Worm (Caenorhabditis elegans): Measurements from ENCODE around the gene F47E1.4.

F47E1.4 gene

ce11 chrX:9048657-9049056 is 14.0 kb upstream of the F47E1.4 start, which contains the start of gene F47E1.20:
F47E1.20 (plus strand) TSS chrX:9048957.
- no peak for TF ChIP-seq unc-55 (GFP tag; optimal IDR thresholded peaks at IDR 0.05)
- no peak for TF ChIP-seq lin-11 (tag; optimal IDR thresholded peaks at IDR 0.05)
- no peak for TF ChIP-seq lim-6 (tag; optimal IDR thresholded peaks at IDR 0.05)
- no peak for TF ChIP-seq ceh-30 (tag; optimal IDR thresholded peaks at IDR 0.05)
- TF ChIP-seq npax-4 (tag; optimal IDR thresholded peaks at IDR 0.05) = no peak
- no peak for TF ChIP-seq sdc-2 (tag; optimal IDR thresholded peaks at IDR 0.05)
- TF ChIP-seq nhr-11 (tag; optimal IDR thresholded peaks at IDR 0.05) = no peak
- TF ChIP-seq hlh-15 (tag; optimal IDR thresholded peaks at IDR 0.05) = no peak
- no peak for TF ChIP-seq ref-2 (tag; optimal IDR thresholded peaks at IDR 0.05)
- no peak for TF ChIP-seq ztf-16 (tag; optimal IDR thresholded peaks at IDR 0.05)
- TF ChIP-seq rnt-1 (tag; optimal IDR thresholded peaks at IDR 0.05) = no peak
- TF ChIP-seq pros-1 (tag; optimal IDR thresholded peaks at IDR 0.05) = no peak
- TF ChIP-seq hlh-30 (tag; optimal IDR thresholded peaks at IDR 0.05; ENCODE audit: insufficient read depth) = no peak
- TF ChIP-seq tbx-2 (tag; optimal IDR thresholded peaks at IDR 0.05) = no peak
- no peak for TF ChIP-seq ahr-1 (tag; optimal IDR thresholded peaks at IDR 0.05)
- TF ChIP-seq ets-4 (tag; optimal IDR thresholded peaks at IDR 0.05) = no peak

- no peak for TF ChIP-seq pqm-1 (tag; optimal IDR thresholded peaks at IDR 0.05)
- no peak for TF ChIP-seq syd-9 (tag; optimal IDR thresholded peaks at IDR 0.05)
- no peak for TF ChIP-seq unc-86 (tag; optimal IDR thresholded peaks at IDR 0.05)
- no peak for TF ChIP-seq C08G9.2 (tag; optimal IDR thresholded peaks at IDR 0.05)
- TF ChIP-seq fax-1 (tag; optimal IDR thresholded peaks at IDR 0.05) = no peak
- TF ChIP-seq ceh-31 (tag; optimal IDR thresholded peaks at IDR 0.05) = no peak
- no peak for TF ChIP-seq che-1 (tag; optimal IDR thresholded peaks at IDR 0.05)
- TF ChIP-seq lin-11 (tag; optimal IDR thresholded peaks at IDR 0.05) = no peak
- no peak for TF ChIP-seq tbx-2 (tag; optimal IDR thresholded peaks at IDR 0.05)
Measured at ce11 chrX:9053426-9053825, 9.2 kb upstream of the F47E1.4 start.

ce11 chrX:9057352-9057751 is 5.3 kb upstream of the F47E1.4 start, which contains the start of gene F47E1.2:
F47E1.2 (plus strand) TSS chrX:9057652.
- TF ChIP-seq dmd-4 (tag; optimal IDR thresholded peaks at IDR 0.05; ENCODE audit: borderline replicate concordance) = no peak
- TF ChIP-seq ceh-2 (tag; optimal IDR thresholded peaks at IDR 0.05) = no peak
- TF ChIP-seq pros-1 (tag; optimal IDR thresholded peaks at IDR 0.05) = no peak
- TF ChIP-seq che-1 (tag; optimal IDR thresholded peaks at IDR 0.05) = no peak
- no peak for TF ChIP-seq lin-11 (tag; optimal IDR thresholded peaks at IDR 0.05)
- TF ChIP-seq elt-4 (tag; optimal IDR thresholded peaks at IDR 0.05) = no peak
- no peak for TF ChIP-seq nhr-11 (tag; optimal IDR thresholded peaks at IDR 0.05)
- no peak for TF ChIP-seq ztf-16 (tag; optimal IDR thresholded peaks at IDR 0.05)
- TF ChIP-seq gmeb-2 (tag; optimal IDR thresholded peaks at IDR 0.05) = no peak
- no peak for TF ChIP-seq fkh-6 (tag; optimal IDR thresholded peaks at IDR 0.05)
- no peak for TF ChIP-seq tbx-7 (tag; optimal IDR thresholded peaks at IDR 0.05)
- no peak for TF ChIP-seq Y22D7AL.16 (tag; optimal IDR thresholded peaks at IDR 0.05)
- no peak for TF ChIP-seq sox-2 (GFP tag; IDR thresholded peaks at IDR 0.05)
- TF ChIP-seq K02D7.2 (tag; optimal IDR thresholded peaks at IDR 0.05) = no peak
- TF ChIP-seq T23F11.4 (GFP tag; optimal IDR thresholded peaks at IDR 0.05) = no peak
- no peak for TF ChIP-seq nfya-1 (tag; optimal IDR thresholded peaks at IDR 0.05)

ce11 chrX:9063439-9063838 is 816 bp downstream of the F47E1.4 start:
- TF ChIP-seq unc-42 (tag; optimal IDR thresholded peaks at IDR 0.05) (no peak), T23F11.4 (GFP tag; optimal IDR thresholded peaks at IDR 0.05) (no peak), mec-3 (tag; optimal IDR thresholded peaks at IDR 0.05; ENCODE audit: borderline replicate concordance) (no peak), dve-1 (tag; optimal IDR thresholded peaks at IDR 0.05) (no peak), ceh-9 (tag; optimal IDR thresholded peaks at IDR 0.05) (no peak), ceh-19 (GFP tag; optimal IDR thresholded peaks at IDR 0.05) (no peak), ceh-18 (tag; optimal IDR thresholded peaks at IDR 0.05) (no peak), ttx-3 (tag; optimal IDR thresholded peaks at IDR 0.05) (no peak), pros-1 (tag; optimal IDR thresholded peaks at IDR 0.05) (no peak), hlh-30 (tag; optimal IDR thresholded peaks at IDR 0.05; ENCODE audit: insufficient read depth) (no peak), fkh-10 (GFP tag; optimal IDR thresholded peaks at IDR 0.05) (no peak), unc-3 (GFP tag; conservative IDR thresholded peaks at IDR 0.05) (no peak), unc-3 (tag; optimal IDR thresholded peaks at IDR 0.05) (no peak), hlh-8 (tag; optimal IDR thresholded peaks at IDR 0.05) (no peak)

Data from whole organism, late embryonic.